Worm (Caenorhabditis elegans): Measurements from ENCODE around the gene acy-2.

Gene acy-2

ce11 chrV:5954747-5955146 lies 21.1 kb upstream of the acy-2 start, which contains the start of gene M03F8.6:
Gene M03F8.6 (minus strand): TSS chrV:5954847.
- TF ChIP-seq nhr-28 (tag; optimal IDR thresholded peaks at IDR 0.05) = no peak
- no peak for TF ChIP-seq nhr-71 (tag; optimal IDR thresholded peaks at IDR 0.05)
- TF ChIP-seq tlp-1 (tag; optimal IDR thresholded peaks at IDR 0.05) = no peak
- no peak for TF ChIP-seq ztf-11 (tag; optimal IDR thresholded peaks at IDR 0.05)
- TF ChIP-seq unc-98 (GFP tag; IDR thresholded peaks at IDR 0.05) = no peak
- TF ChIP-seq dsc-1 (tag; optimal IDR thresholded peaks at IDR 0.05) = no peak
- no peak for TF ChIP-seq lin-15B (tag; optimal IDR thresholded peaks at IDR 0.05)
- no peak for TF ChIP-seq egl-13 (tag; optimal IDR thresholded peaks at IDR 0.05)
- no peak for TF ChIP-seq fkh-10 (GFP tag; optimal IDR thresholded peaks at IDR 0.05)
- TF ChIP-seq ces-1 (GFP tag; optimal IDR thresholded peaks at IDR 0.05) = no peak

ce11 chrV:5955627-5956026 lies 20.2 kb upstream of the acy-2 start:
- TF ChIP-seq efl-1 (optimal IDR thresholded peaks at IDR 0.05) (no peak), efl-1 (GFP tag; optimal IDR thresholded peaks at IDR 0.05 in 1 of 2) (peak in 1 of 2 experiments; percentile 39), blmp-1 (tag; optimal IDR thresholded peaks at IDR 0.05) (peak; percentile 8), ceh-8 (GFP tag; optimal IDR thresholded peaks at IDR 0.05) (no peak), lin-14 (GFP tag; optimal IDR thresholded peaks at IDR 0.05) (peak; percentile 47)

- no peak for TF ChIP-seq nhr-28 (tag; optimal IDR thresholded peaks at IDR 0.05)
- TF ChIP-seq sox-4 (tag; optimal IDR thresholded peaks at IDR 0.05) = no peak
- no peak for TF ChIP-seq pax-3 (tag; optimal IDR thresholded peaks at IDR 0.05)
- TF ChIP-seq F16B12.6 (tag; optimal IDR thresholded peaks at IDR 0.05) = no peak
- TF ChIP-seq nhr-71 (tag; optimal IDR thresholded peaks at IDR 0.05) = peak; percentile 0
- TF ChIP-seq elt-2 (tag; optimal IDR thresholded peaks at IDR 0.05) = no peak
- no peak for TF ChIP-seq nhr-19 (GFP tag; conservative IDR thresholded peaks at IDR 0.05)
- TF ChIP-seq hlh-4 (tag; optimal IDR thresholded peaks at IDR 0.05) = no peak
- no peak for TF ChIP-seq pag-3 (tag; optimal IDR thresholded peaks at IDR 0.05; ENCODE audit: borderline replicate concordance, insufficient read depth)
- no peak for TF ChIP-seq dpl-1 (GFP tag; optimal IDR thresholded peaks at IDR 0.05)
- TF ChIP-seq dsc-1 (tag; optimal IDR thresholded peaks at IDR 0.05) = no peak
- TF ChIP-seq zip-4 (GFP tag; optimal IDR thresholded peaks at IDR 0.05) = no peak
- no peak for TF ChIP-seq mab-9 (GFP tag; IDR thresholded peaks at IDR 0.05)
- no peak for TF ChIP-seq nhr-76 (tag; optimal IDR thresholded peaks at IDR 0.05)
- TF ChIP-seq fkh-10 (GFP tag; optimal IDR thresholded peaks at IDR 0.05) = peak; percentile 73
- TF ChIP-seq lin-15B (tag; optimal IDR thresholded peaks at IDR 0.05) = no peak
- TF ChIP-seq C04F5.9 (tag; optimal IDR thresholded peaks at IDR 0.05) = no peak
- no peak for TF ChIP-seq nhr-90 (tag; optimal IDR thresholded peaks at IDR 0.05; ENCODE audit: poor library complexity)
- TF ChIP-seq lsy-2 (tag; optimal IDR thresholded peaks at IDR 0.05) = no peak
- TF ChIP-seq jun-1 (tag; optimal IDR thresholded peaks at IDR 0.05) = no peak
- TF ChIP-seq lin-14 (GFP tag; optimal IDR thresholded peaks at IDR 0.05) = peak; percentile 81
- no peak for TF ChIP-seq C34B4.2 (tag; optimal IDR thresholded peaks at IDR 0.05)
- TF ChIP-seq nhr-47 (tag; optimal IDR thresholded peaks at IDR 0.05) = peak; percentile 21
Observed at ce11 chrV:5961516-5961915, 14.3 kb upstream of the acy-2 start, which contains the start of gene mcp-1. Gene mcp-1 (plus strand): TSS chrV:5961807.

ce11 chrV:5963092-5963491 lies 12.7 kb upstream of the acy-2 start:
- TF ChIP-seq fkh-4 (tag; optimal IDR thresholded peaks at IDR 0.05; ENCODE audit: borderline replicate concordance) (no peak), ceh-82 (tag; optimal IDR thresholded peaks at IDR 0.05) (no peak), ceh-63 (GFP tag; optimal IDR thresholded peaks at IDR 0.05) (no peak), elt-2 (tag; optimal IDR thresholded peaks at IDR 0.05) (no peak), aly-2 (tag; optimal IDR thresholded peaks at IDR 0.05) (no peak)

Data from whole organism, L1 larva.